Worm (Caenorhabditis elegans) whole organism, L1 larva: ENCODE data around the gene lat-1.
A peak's percentile ranks its signal among the peaks of the same experiment; 100 is the strongest.

Experiments
- C04F5.9 ChIP-seq: sonication (generic microtip); optimal IDR thresholded peaks from 2 replicates; lab custom pipeline; 2016; ENCODE audit warnings: missing genetic modification characterization, missing compliant biosample characterization
- alr-1 ChIP-seq: fragments of 200-800 bp; sonication (Bioruptor generic); optimal IDR thresholded peaks from 2 replicates; lab custom pipeline; 2018; ENCODE audit warnings: borderline replicate concordance, mild to moderate bottlenecking, missing genetic modification characterization, missing compliant biosample characterization
- ama-1 ChIP-seq: fragments of 150-350 bp; optimal IDR thresholded peaks from 2 replicates; lab custom pipeline; 2014
- ceh-63 ChIP-seq: fragments of 200-800 bp; sonication (Bioruptor generic); optimal IDR thresholded peaks from 2 replicates; lab custom pipeline; 2018; ENCODE audit warnings: mild to moderate bottlenecking, missing genetic modification characterization, missing compliant biosample characterization
- ceh-82 ChIP-seq, 3 experiments: fragments of 150-350 bp in 1 of 3; sonication (generic microtip) in 2 of 3; optimal IDR thresholded peaks; 2 replicates each; lab custom pipeline; 2014 to 2017; ENCODE audit warnings: missing biosample characterization in 3 of 3, missing genetic modification characterization in 3 of 3
- efl-1 ChIP-seq, 4 experiments: fragments of 150-350 bp; optimal IDR thresholded peaks in 3 of 4; peaks in 1 of 4; 1 replicate in 1 of 4; 2 replicates in 3 of 4; lab custom pipeline; 2014; ENCODE audit warnings: missing biosample characterization in 2 of 4, missing genetic modification characterization in 2 of 4, missing genetic modification reagents in 2 of 4
- elt-2 ChIP-seq: sonication (generic microtip); optimal IDR thresholded peaks from 2 replicates; lab custom pipeline; 2016; ENCODE audit warnings: missing genetic modification characterization, mild to moderate bottlenecking, inconsistent platforms, missing compliant biosample characterization, missing genetic modification reagents
- elt-3 ChIP-seq, 6 experiments: fragments of 150-350 bp in 1 of 6; sonication (generic microtip); optimal IDR thresholded peaks; 2 replicates each; lab custom pipeline; 2017 to 2018; ENCODE audit warnings: missing biosample characterization in 6 of 6, missing genetic modification characterization in 6 of 6, inconsistent platforms in 1 of 6
- fkh-10 ChIP-seq: sonication (generic microtip); optimal IDR thresholded peaks from 2 replicates; lab custom pipeline; 2017; ENCODE audit warnings: missing biosample characterization, missing genetic modification reagents, missing genetic modification characterization
- fkh-4 ChIP-seq: sonication (generic microtip); optimal IDR thresholded peaks from 2 replicates; lab custom pipeline; 2016; ENCODE audit warnings: missing compliant biosample characterization, missing genetic modification characterization, borderline replicate concordance
- irx-1 ChIP-seq: sonication (generic microtip); optimal IDR thresholded peaks from 2 replicates; lab custom pipeline; 2016; ENCODE audit warnings: missing genetic modification characterization, missing compliant biosample characterization
- lin-14 ChIP-seq: fragments of 200-800 bp; sonication (Bioruptor generic); optimal IDR thresholded peaks from 2 replicates; lab custom pipeline; 2018; ENCODE audit warnings: mild to moderate bottlenecking, missing genetic modification characterization, moderate library complexity, missing compliant biosample characterization
- lin-39 ChIP-seq: fragments of 150-350 bp; optimal IDR thresholded peaks from 2 replicates; lab custom pipeline; 2014; ENCODE audit warnings: missing biosample characterization, missing genetic modification reagents, missing genetic modification characterization
- lir-3 ChIP-seq: sonication (generic microtip); optimal IDR thresholded peaks from 2 replicates; lab custom pipeline; 2016; ENCODE audit warnings: mild to moderate bottlenecking, missing genetic modification characterization, moderate library complexity, missing compliant biosample characterization; ENCODE audit not compliant: poor library complexity
- mef-2 ChIP-seq: fragments of 150-350 bp; optimal IDR thresholded peaks from 2 replicates; lab custom pipeline; 2014; ENCODE audit warnings: missing biosample characterization, missing genetic modification characterization
- nhr-19 ChIP-seq: fragments of 200-800 bp; sonication (Bioruptor generic); conservative IDR thresholded peaks from 2 replicates; pipeline ENCODE4 v1.3.6; 2022; ENCODE audit warnings: missing genetic modification characterization, missing compliant biosample characterization
- nhr-20 ChIP-seq: sonication (generic microtip); optimal IDR thresholded peaks from 2 replicates; lab custom pipeline; 2016; ENCODE audit warnings: mild to moderate bottlenecking, missing genetic modification characterization, missing compliant biosample characterization
- nhr-237 ChIP-seq: fragments of 150-350 bp; optimal IDR thresholded peaks from 2 replicates; lab custom pipeline; 2014; ENCODE audit warnings: missing biosample characterization, missing genetic modification characterization
- nhr-76 ChIP-seq: sonication (generic microtip); optimal IDR thresholded peaks from 2 replicates; lab custom pipeline; 2017; ENCODE audit warnings: missing biosample characterization, missing genetic modification characterization
- nhr-84 ChIP-seq: sonication (generic microtip); optimal IDR thresholded peaks from 2 replicates; lab custom pipeline; 2017; ENCODE audit warnings: missing biosample characterization, missing genetic modification characterization
- nhr-85 ChIP-seq: sonication (generic microtip); peaks from one replicate; lab custom pipeline; 2016; ENCODE audit warnings: missing genetic modification characterization, inconsistent platforms, missing compliant biosample characterization
- pax-3 ChIP-seq: fragments of 200-800 bp; sonication (Bioruptor generic); optimal IDR thresholded peaks from 2 replicates; lab custom pipeline; 2018; ENCODE audit warnings: mild to moderate bottlenecking, missing genetic modification characterization, moderate library complexity, missing compliant biosample characterization
- pqm-1 ChIP-seq: sonication (generic microtip); optimal IDR thresholded peaks from 3 replicates; lab custom pipeline; 2017; ENCODE audit warnings: missing biosample characterization, missing genetic modification characterization
- rnt-1 ChIP-seq: sonication (generic microtip); optimal IDR thresholded peaks from 2 replicates; lab custom pipeline; 2016; ENCODE audit warnings: mild to moderate bottlenecking, missing genetic modification characterization, moderate library complexity, missing compliant biosample characterization
- snpc-4 ChIP-seq: fragments of 150-350 bp; optimal IDR thresholded peaks from 2 replicates; lab custom pipeline; 2014; ENCODE audit warnings: missing biosample characterization, missing genetic modification characterization
- snu-23 ChIP-seq: sonication (generic microtip); optimal IDR thresholded peaks from 2 replicates; lab custom pipeline; 2016; ENCODE audit warnings: missing genetic modification characterization, missing compliant biosample characterization
- sox-4 ChIP-seq: sonication (generic microtip); optimal IDR thresholded peaks from 2 replicates; lab custom pipeline; 2016; ENCODE audit warnings: missing genetic modification characterization, missing compliant biosample characterization
- sup-37 ChIP-seq: fragments of 200-800 bp; sonication (Bioruptor generic); optimal IDR thresholded peaks from 2 replicates; lab custom pipeline; 2018; ENCODE audit warnings: mild to moderate bottlenecking, missing genetic modification characterization, missing compliant biosample characterization
- tlp-1 ChIP-seq: fragments of 150-350 bp; optimal IDR thresholded peaks from 2 replicates; lab custom pipeline; 2014; ENCODE audit warnings: missing biosample characterization, missing genetic modification characterization
- unc-130 ChIP-seq: fragments of 150-350 bp; optimal IDR thresholded peaks from 2 replicates; lab custom pipeline; 2017; ENCODE audit warnings: missing biosample characterization, missing genetic modification characterization, inconsistent platforms
- unc-30 ChIP-seq: sonication (generic microtip); optimal IDR thresholded peaks from 2 replicates; lab custom pipeline; 2017; ENCODE audit warnings: missing biosample characterization, missing genetic modification characterization
- unc-86 ChIP-seq: sonication (generic microtip); optimal IDR thresholded peaks from 2 replicates; lab custom pipeline; 2016; ENCODE audit warnings: missing genetic modification characterization, missing compliant biosample characterization
- unc-98 ChIP-seq: fragments of 200-800 bp; sonication (Bioruptor generic); IDR thresholded peaks from 2 replicates; pipeline ENCODE4 v1.3.6; 2022; ENCODE audit warnings: missing genetic modification characterization, missing compliant biosample characterization
- xbp-1 ChIP-seq: sonication (generic microtip); optimal IDR thresholded peaks from 2 replicates; lab custom pipeline; 2016; ENCODE audit warnings: missing genetic modification characterization, missing compliant biosample characterization
- zip-4 ChIP-seq: fragments of 200-800 bp; sonication (Bioruptor generic); optimal IDR thresholded peaks from 2 replicates; lab custom pipeline; 2018; ENCODE audit warnings: mild to moderate bottlenecking, missing genetic modification characterization, moderate library complexity, missing compliant biosample characterization
- ztf-11 ChIP-seq, 2 experiments: sonication (generic microtip); optimal IDR thresholded peaks; 2 replicates each; lab custom pipeline; 2016 to 2017; ENCODE audit warnings: missing genetic modification characterization in 2 of 2, missing biosample characterization in 1 of 2, missing compliant biosample characterization in 1 of 2

lat-1 gene

ce11 chrII:8873842-8874241 is 22.8 kb upstream of the lat-1 start, which contains the start of gene T07D4.2:
TSS of gene T07D4.2 (minus strand) at chrII:8873942.
- TF ChIP-seq rnt-1 (tag; lab: Kevin White, UChicago) (peak; percentile 12), unc-130 (tag; lab: Kevin White, UChicago) (no peak), fkh-10 (GFP tag; lab: Kevin White, UChicago) (no peak), nhr-76 (tag; lab: Kevin White, UChicago) (no peak), lir-3 (no peak)

ce11 chrII:8877032-8877985 is 19.3 kb upstream of the lat-1 start:
- no peak for TF ChIP-seq nhr-20 (tag; lab: Kevin White, UChicago)
- no peak for TF ChIP-seq pax-3 (tag; lab: Kevin White, UChicago)
- no peak for TF ChIP-seq elt-3 (tag; optimal IDR thresholded peaks at IDR 0.05; lab: Kevin White, UChicago)
- TF ChIP-seq C04F5.9: no peak
- no peak for TF ChIP-seq efl-1 (optimal IDR thresholded peaks at IDR 0.05; lab: Kevin White, UChicago)
- TF ChIP-seq efl-1 (GFP tag; optimal IDR thresholded peaks at IDR 0.05 in 1 of 2; lab: Kevin White, UChicago): peak in 1 of 2 experiments; percentile 35
- no peak for TF ChIP-seq sup-37 (GFP tag; lab: Kevin White, UChicago)
- TF ChIP-seq ceh-63 (GFP tag; lab: Kevin White, UChicago): no peak
- TF ChIP-seq nhr-85 (tag; lab: Kevin White, UChicago): peak; percentile 8
- TF ChIP-seq fkh-4 (tag; lab: Kevin White, UChicago): no peak
- TF ChIP-seq elt-2: no peak
- no peak for TF ChIP-seq snu-23 (GFP tag; lab: Kevin White, UChicago)
- TF ChIP-seq unc-30 (tag; lab: Kevin White, UChicago): no peak
- peak; percentile 85 for TF ChIP-seq snpc-4
- no peak for TF ChIP-seq tlp-1 (tag; lab: Kevin White, UChicago)
- TF ChIP-seq rnt-1 (tag; lab: Kevin White, UChicago): peak; percentile 64

ce11 chrII:8878528-8878927 is 18.1 kb upstream of the lat-1 start:
- TF ChIP-seq irx-1 (tag; lab: Kevin White, UChicago): no peak
- TF ChIP-seq lin-39: no peak
- no peak for TF ChIP-seq nhr-85 (tag; lab: Kevin White, UChicago)
- no peak for TF ChIP-seq pqm-1 (tag; lab: Kevin White, UChicago)
- no peak for TF ChIP-seq tlp-1 (tag; lab: Kevin White, UChicago)
- TF ChIP-seq unc-86 (tag; lab: Kevin White, UChicago): no peak
- no peak for TF ChIP-seq nhr-19 (GFP tag; lab: Robert Waterston, UW)

ce11 chrII:8883559-8883958 is 13.1 kb upstream of the lat-1 start, which contains the start of gene rha-1:
TSS of gene rha-1 (minus strand) at chrII:8883659.
- TF ChIP-seq ama-1 (lab: Kevin White, UChicago) (no peak), fkh-4 (tag; lab: Kevin White, UChicago) (no peak), efl-1 (optimal IDR thresholded peaks at IDR 0.05; lab: Kevin White, UChicago) (no peak), efl-1 (GFP tag; optimal IDR thresholded peaks at IDR 0.05 in 1 of 2; lab: Kevin White, UChicago) (no peak), xbp-1 (tag; lab: Kevin White, UChicago) (no peak), mef-2 (tag; lab: Kevin White, UChicago) (no peak), nhr-84 (no peak), sup-37 (GFP tag; lab: Kevin White, UChicago) (no peak), unc-98 (GFP tag; lab: Robert Waterston, UW) (no peak), sox-4 (tag; lab: Kevin White, UChicago) (no peak), ceh-82 (tag; optimal IDR thresholded peaks at IDR 0.05; lab: Kevin White, UChicago) (no peak), nhr-237 (no peak), ztf-11 (tag; optimal IDR thresholded peaks at IDR 0.05; lab: Kevin White, UChicago) (no peak), lin-14 (GFP tag; lab: Kevin White, UChicago) (no peak), C04F5.9 (no peak), zip-4 (GFP tag; lab: Kevin White, UChicago) (no peak), alr-1 (no peak), snpc-4 (no peak)
